Worm (Caenorhabditis elegans): Measurements from ENCODE around the gene sec-5.

- TF ChIP-seq hlh-8 (tag; optimal IDR thresholded peaks at IDR 0.05) (no peak), pqm-1 (tag; optimal IDR thresholded peaks at IDR 0.05) (no peak), fkh-10 (GFP tag; optimal IDR thresholded peaks at IDR 0.05) (no peak), ama-1 (optimal IDR thresholded peaks at IDR 0.05) (no peak), unc-55 (GFP tag; optimal IDR thresholded peaks at IDR 0.05) (no peak)
Observed at ce11 chrII:9152231-9152630, 24.7 kb downstream of the sec-5 start, which contains the start of gene col-78.

All from whole organism, late embryonic.